Fruit fly (Drosophila melanogaster) whole organism, prepupa: Measurements from ENCODE around the gene Dyro.
A peak's percentile ranks its signal among the peaks of the same experiment; 100 is the strongest.

Source experiments
- Blimp-1 ChIP-seq: fragments of 200-800 bp; sonication (Bioruptor generic); optimal IDR thresholded peaks from 3 replicates; lab custom pipeline; 2017; ENCODE audit warnings: missing biosample characterization, missing genetic modification characterization, mild to moderate bottlenecking, moderate library complexity, missing genetic modification reagents
- CG10669 ChIP-seq: fragments of 200-800 bp; sonication (Bioruptor generic); optimal IDR thresholded peaks from 3 replicates; lab custom pipeline; 2018; ENCODE audit warnings: missing biosample characterization, mild to moderate bottlenecking, missing genetic modification characterization, moderate library complexity
- CG11762 ChIP-seq: fragments of 200-800 bp; sonication (Bioruptor generic); optimal IDR thresholded peaks from 3 replicates; lab custom pipeline; 2016; ENCODE audit warnings: missing biosample characterization, missing genetic modification characterization; ENCODE audit not compliant: insufficient read depth
- CG11902 ChIP-seq: fragments of 200-800 bp; sonication (Bioruptor generic); optimal IDR thresholded peaks from 3 replicates; lab custom pipeline; 2016; ENCODE audit warnings: missing biosample characterization, missing genetic modification characterization
- CG15336 ChIP-seq: fragments of 200-800 bp; sonication (Bioruptor generic); IDR thresholded peaks from 2 replicates; pipeline ENCODE4 v1.3.6; 2022; ENCODE audit warnings: missing biosample characterization, missing genetic modification characterization
- CG3032 ChIP-seq: fragments of 200-800 bp; optimal IDR thresholded peaks from 2 replicates; lab custom pipeline; 2019; ENCODE audit warnings: missing biosample characterization, mild to moderate bottlenecking, missing genetic modification characterization, moderate library complexity
- CG31627 ChIP-seq: fragments of 200-800 bp; sonication (Bioruptor generic); optimal IDR thresholded peaks from 3 replicates; lab custom pipeline; 2016; ENCODE audit warnings: missing biosample characterization, missing genetic modification characterization
- CG32006 ChIP-seq: fragments of 200-800 bp; sonication (Bioruptor generic); optimal IDR thresholded peaks from 3 replicates; lab custom pipeline; 2017; ENCODE audit warnings: missing biosample characterization, mild to moderate bottlenecking, missing genetic modification characterization
- CG3919 ChIP-seq: fragments of 200-800 bp; sonication (Bioruptor generic); optimal IDR thresholded peaks from 3 replicates; lab custom pipeline; 2016; ENCODE audit warnings: missing biosample characterization, missing genetic modification characterization
- CG4318 ChIP-seq: fragments of 200-800 bp; sonication (Bioruptor generic); optimal IDR thresholded peaks from 3 replicates; lab custom pipeline; 2017; ENCODE audit warnings: missing biosample characterization, mild to moderate bottlenecking, missing genetic modification characterization
- CG6163 ChIP-seq: fragments of 200-800 bp; sonication (Bioruptor generic); IDR thresholded peaks from 3 replicates; pipeline ENCODE4 v1.3.6; 2022; ENCODE audit warnings: missing biosample characterization, missing genetic modification characterization
- CG6276 ChIP-seq: fragments of 200-800 bp; sonication (Bioruptor generic); optimal IDR thresholded peaks from 2 replicates; lab custom pipeline; 2017; ENCODE audit warnings: missing biosample characterization, mild to moderate bottlenecking, missing genetic modification characterization
- CG6854 ChIP-seq: fragments of 200-800 bp; sonication (Bioruptor generic); optimal IDR thresholded peaks from 2 replicates; lab custom pipeline; 2017; ENCODE audit warnings: missing biosample characterization, mild to moderate bottlenecking, missing genetic modification characterization
- CG7368 ChIP-seq: fragments of 200-800 bp; sonication (Bioruptor generic); optimal IDR thresholded peaks from 3 replicates; lab custom pipeline; 2016; ENCODE audit warnings: missing biosample characterization, missing genetic modification characterization
- CG8119 ChIP-seq: fragments of 200-800 bp; sonication (Bioruptor generic); IDR thresholded peaks from 3 replicates; pipeline ENCODE4 v1.3.6; 2022; ENCODE audit warnings: missing biosample characterization, missing genetic modification characterization
- CG8632 ChIP-seq: fragments of 200-800 bp; sonication (Bioruptor generic); optimal IDR thresholded peaks from 3 replicates; lab custom pipeline; 2016; ENCODE audit warnings: missing biosample characterization, missing genetic modification characterization
- Eip75B ChIP-seq: fragments of 200-800 bp; sonication (Bioruptor generic); optimal IDR thresholded peaks from 3 replicates; lab custom pipeline; 2016; ENCODE audit warnings: missing biosample characterization, missing genetic modification characterization
- Eip78C ChIP-seq: fragments of 200-800 bp; sonication (Bioruptor generic); peaks from one replicate; lab custom pipeline; 2016; ENCODE audit warnings: missing biosample characterization, missing genetic modification characterization
- Eip93F ChIP-seq: fragments of 200-800 bp; sonication (Bioruptor generic); optimal IDR thresholded peaks from 2 replicates; lab custom pipeline; 2016; ENCODE audit warnings: missing biosample characterization, mild to moderate bottlenecking, missing genetic modification characterization
- Gug ChIP-seq: fragments of 200-800 bp; sonication (Bioruptor generic); IDR thresholded peaks from 2 replicates; pipeline ENCODE4 v1.3.6; 2022; ENCODE audit warnings: missing biosample characterization, missing genetic modification characterization
- Hr38 ChIP-seq: sonication (Bioruptor generic); optimal IDR thresholded peaks from 2 replicates; lab custom pipeline; 2016; ENCODE audit warnings: missing biosample characterization, missing genetic modification characterization
- Hr39 ChIP-seq: fragments of 200-800 bp; sonication (Bioruptor generic); optimal IDR thresholded peaks from 2 replicates; lab custom pipeline; 2016; ENCODE audit warnings: missing biosample characterization, missing genetic modification characterization
- Hr4 ChIP-seq: fragments of 200-800 bp; sonication (Bioruptor generic); optimal IDR thresholded peaks from 3 replicates; lab custom pipeline; 2016; ENCODE audit warnings: missing biosample characterization, missing genetic modification characterization
- Lpt ChIP-seq: fragments of 200-800 bp; sonication (Bioruptor generic); optimal IDR thresholded peaks from 3 replicates; lab custom pipeline; 2016; ENCODE audit warnings: missing biosample characterization, missing genetic modification characterization
- Met ChIP-seq: fragments of 200-800 bp; sonication (Bioruptor generic); optimal IDR thresholded peaks from 3 replicates; lab custom pipeline; 2016; ENCODE audit warnings: missing biosample characterization, missing genetic modification characterization
- OdsH ChIP-seq: fragments of 200-800 bp; sonication (Bioruptor generic); optimal IDR thresholded peaks from 3 replicates; lab custom pipeline; 2016; ENCODE audit warnings: missing biosample characterization, missing genetic modification characterization
- Sox102F ChIP-seq: fragments of 200-800 bp; sonication (Bioruptor generic); optimal IDR thresholded peaks from 2 replicates; lab custom pipeline; 2016; ENCODE audit warnings: missing biosample characterization, mild to moderate bottlenecking, missing genetic modification characterization
- Sox14 ChIP-seq: fragments of 200-800 bp; sonication (Bioruptor generic); optimal IDR thresholded peaks from 3 replicates; lab custom pipeline; 2016; ENCODE audit warnings: missing biosample characterization, missing genetic modification characterization
- Sox15 ChIP-seq: fragments of 200-800 bp; sonication (Bioruptor generic); optimal IDR thresholded peaks from 3 replicates; lab custom pipeline; 2016; ENCODE audit warnings: missing biosample characterization, missing genetic modification characterization
- achi ChIP-seq: fragments of 200-800 bp; sonication (Bioruptor generic); optimal IDR thresholded peaks from 3 replicates; lab custom pipeline; 2016; ENCODE audit warnings: missing biosample characterization, missing genetic modification characterization
- cyc ChIP-seq: fragments of 200-800 bp; sonication (Bioruptor generic); optimal IDR thresholded peaks from 3 replicates; lab custom pipeline; 2016; ENCODE audit warnings: missing biosample characterization, missing genetic modification characterization
- dac ChIP-seq: fragments of 200-800 bp; sonication (Bioruptor generic); optimal IDR thresholded peaks from 2 replicates; lab custom pipeline; 2017; ENCODE audit warnings: missing biosample characterization, mild to moderate bottlenecking, missing genetic modification characterization
- dsx ChIP-seq: fragments of 200-800 bp; optimal IDR thresholded peaks from 3 replicates; lab custom pipeline; 2019; ENCODE audit warnings: missing biosample characterization, mild to moderate bottlenecking, missing genetic modification characterization, moderate library complexity; ENCODE audit not compliant: poor library complexity, severe bottlenecking
- fd59A ChIP-seq: fragments of 200-800 bp; sonication (Bioruptor generic); optimal IDR thresholded peaks from 2 replicates; lab custom pipeline; 2017; ENCODE audit warnings: missing biosample characterization, mild to moderate bottlenecking, missing genetic modification characterization, missing genetic modification reagents
- fd85E ChIP-seq: fragments of 200-800 bp; sonication (Bioruptor generic); optimal IDR thresholded peaks from 3 replicates; lab custom pipeline; 2016; ENCODE audit warnings: missing biosample characterization, missing genetic modification characterization
- fkh ChIP-seq: fragments of 200-800 bp; sonication (Bioruptor generic); optimal IDR thresholded peaks from 3 replicates; lab custom pipeline; 2017; ENCODE audit warnings: missing biosample characterization, mild to moderate bottlenecking, missing genetic modification characterization, moderate library complexity
- lz ChIP-seq: fragments of 200-800 bp; sonication (Bioruptor generic); optimal IDR thresholded peaks from 3 replicates; lab custom pipeline; 2016; ENCODE audit warnings: missing biosample characterization, missing genetic modification characterization
- net ChIP-seq: fragments of 200-800 bp; sonication (Bioruptor generic); optimal IDR thresholded peaks from 3 replicates; lab custom pipeline; 2016; ENCODE audit warnings: missing biosample characterization, missing genetic modification characterization
- pdm3 ChIP-seq: fragments of 200-800 bp; sonication (Bioruptor generic); optimal IDR thresholded peaks from 3 replicates; lab custom pipeline; 2016; ENCODE audit warnings: missing biosample characterization, missing genetic modification characterization
- salr ChIP-seq, 2 experiments: fragments of 200-800 bp; sonication (Bioruptor generic); optimal IDR thresholded peaks; 3 replicates each; lab custom pipeline; 2016 to 2018; ENCODE audit warnings: missing biosample characterization in 2 of 2, missing genetic modification characterization in 2 of 2, mild to moderate bottlenecking in 1 of 2
- spab ChIP-seq: fragments of 200-800 bp; sonication (Bioruptor generic); optimal IDR thresholded peaks from 2 replicates; lab custom pipeline; 2017; ENCODE audit warnings: missing biosample characterization, mild to moderate bottlenecking, missing genetic modification characterization, missing genetic modification reagents
- ss ChIP-seq, 2 experiments: fragments of 200-800 bp; sonication (Bioruptor generic); optimal IDR thresholded peaks; 2 replicates in 1 of 2; 3 replicates in 1 of 2; lab custom pipeline; 2017 to 2018; ENCODE audit warnings: mild to moderate bottlenecking in 2 of 2, missing biosample characterization in 2 of 2, missing genetic modification characterization in 2 of 2, moderate library complexity in 1 of 2
- svp ChIP-seq: fragments of 200-800 bp; sonication (Bioruptor generic); peaks from one replicate; lab custom pipeline; 2016; ENCODE audit warnings: missing biosample characterization, missing genetic modification characterization
- topi ChIP-seq: fragments of 200-800 bp; sonication (Bioruptor generic); optimal IDR thresholded peaks from 3 replicates; lab custom pipeline; 2016; ENCODE audit warnings: missing biosample characterization, missing genetic modification characterization
- vri ChIP-seq: fragments of 200-800 bp; sonication (Bioruptor generic); optimal IDR thresholded peaks from 3 replicates; lab custom pipeline; 2016; ENCODE audit warnings: missing biosample characterization, mild to moderate bottlenecking, missing genetic modification characterization

Gene Dyro

DNA sequence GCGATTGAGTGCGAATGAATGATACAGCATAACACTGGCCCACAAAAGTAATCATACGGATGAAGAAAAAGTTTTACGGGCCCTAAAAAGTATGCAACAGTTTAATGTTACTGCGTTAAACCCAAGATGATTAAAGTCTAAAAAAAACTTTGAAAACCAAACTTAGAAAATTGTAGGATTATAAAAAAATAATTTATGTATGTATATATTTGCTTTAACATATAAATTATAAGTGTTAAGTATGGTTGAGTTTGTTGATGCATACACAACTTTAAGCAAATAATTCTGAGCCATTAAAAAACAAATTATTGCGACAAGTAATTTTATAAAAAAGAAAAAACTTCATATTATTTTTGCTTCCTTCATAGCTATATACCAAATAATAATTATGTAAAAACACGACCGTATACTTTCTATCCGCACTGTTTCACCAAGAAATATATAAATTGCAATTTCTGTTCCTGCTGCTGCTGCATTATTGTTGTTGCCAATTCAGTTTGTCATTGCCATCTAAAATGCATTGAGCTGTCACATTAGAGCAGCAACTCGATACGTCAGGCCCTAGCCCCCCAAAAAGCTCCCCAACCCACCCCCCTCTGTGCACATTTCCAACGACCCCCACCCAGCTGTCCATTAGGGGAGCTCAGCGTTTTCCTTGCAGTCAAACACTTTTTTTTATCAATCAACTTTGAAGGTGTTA is 2.8 kb upstream of the Dyro start (continued):
- TF ChIP-seq pdm3 (GFP tag; lab: Kevin White, UChicago), result peak; percentile 21
- TF ChIP-seq dac, result no peak
- TF ChIP-seq CG6163 (GFP tag; lab: Robert Waterston, UW), result no peak
- TF ChIP-seq CG31627 (GFP tag; lab: Kevin White, UChicago), result peak; percentile 8
- no peak for TF ChIP-seq Sox102F (GFP tag; lab: Kevin White, UChicago)
- TF ChIP-seq CG8119 (GFP tag; lab: Robert Waterston, UW), result no peak
- no peak for TF ChIP-seq Sox14 (GFP tag; lab: Kevin White, UChicago)
- TF ChIP-seq CG6276 (GFP tag; lab: Kevin White, UChicago), result no peak
- peak; percentile 78 for TF ChIP-seq topi (GFP tag; lab: Kevin White, UChicago)
- peak; percentile 39; the same call in 1 of the 2 replicates for TF ChIP-seq Gug (GFP tag; lab: Robert Waterston, UW)
- peak; percentile 4 for TF ChIP-seq Hr39 (GFP tag; lab: Kevin White, UChicago)
- TF ChIP-seq lz (GFP tag; lab: Kevin White, UChicago), result peak; percentile 47
- TF ChIP-seq CG3032 (tag; lab: Kevin White, UChicago), result peak; percentile 81
- TF ChIP-seq Sox15 (GFP tag; lab: Kevin White, UChicago), result no peak
- TF ChIP-seq ss (GFP tag; optimal IDR thresholded peaks at IDR 0.05; lab: Kevin White, UChicago), result peak in 1 of 2 experiments; percentile 68
- peak; percentile 82 for TF ChIP-seq CG10669 (GFP tag; lab: Kevin White, UChicago)
- TF ChIP-seq Hr4 (GFP tag; lab: Kevin White, UChicago), result peak; percentile 13
- TF ChIP-seq fd85E (GFP tag; lab: Kevin White, UChicago), result peak; percentile 49
- no peak for TF ChIP-seq CG15336
- no peak for TF ChIP-seq fkh (GFP tag; lab: Kevin White, UChicago)
- TF ChIP-seq Lpt (GFP tag; lab: Kevin White, UChicago), result peak; percentile 50
- TF ChIP-seq CG11902 (GFP tag; lab: Kevin White, UChicago), result peak; percentile 78
- TF ChIP-seq spab (GFP tag; lab: Kevin White, UChicago), result peak; percentile 83
- peak; percentile 27 for TF ChIP-seq OdsH (GFP tag; lab: Kevin White, UChicago)
- TF ChIP-seq vri, result no peak
- peak; percentile 44 for TF ChIP-seq CG8632
- TF ChIP-seq achi, result peak; percentile 44
- peak; percentile 81 for TF ChIP-seq Eip78C (GFP tag; lab: Kevin White, UChicago)
- peak; percentile 80 for TF ChIP-seq cyc (GFP tag; lab: Kevin White, UChicago)
- peak; percentile 66 for TF ChIP-seq Eip75B
- peak; percentile 81 for TF ChIP-seq Blimp-1 (GFP tag; lab: Kevin White, UChicago)
- TF ChIP-seq fd59A (GFP tag; lab: Kevin White, UChicago), result no peak
- TF ChIP-seq CG6854 (GFP tag; lab: Kevin White, UChicago), result no peak
- TF ChIP-seq, all 60 proteins: peak for 43

DNA sequence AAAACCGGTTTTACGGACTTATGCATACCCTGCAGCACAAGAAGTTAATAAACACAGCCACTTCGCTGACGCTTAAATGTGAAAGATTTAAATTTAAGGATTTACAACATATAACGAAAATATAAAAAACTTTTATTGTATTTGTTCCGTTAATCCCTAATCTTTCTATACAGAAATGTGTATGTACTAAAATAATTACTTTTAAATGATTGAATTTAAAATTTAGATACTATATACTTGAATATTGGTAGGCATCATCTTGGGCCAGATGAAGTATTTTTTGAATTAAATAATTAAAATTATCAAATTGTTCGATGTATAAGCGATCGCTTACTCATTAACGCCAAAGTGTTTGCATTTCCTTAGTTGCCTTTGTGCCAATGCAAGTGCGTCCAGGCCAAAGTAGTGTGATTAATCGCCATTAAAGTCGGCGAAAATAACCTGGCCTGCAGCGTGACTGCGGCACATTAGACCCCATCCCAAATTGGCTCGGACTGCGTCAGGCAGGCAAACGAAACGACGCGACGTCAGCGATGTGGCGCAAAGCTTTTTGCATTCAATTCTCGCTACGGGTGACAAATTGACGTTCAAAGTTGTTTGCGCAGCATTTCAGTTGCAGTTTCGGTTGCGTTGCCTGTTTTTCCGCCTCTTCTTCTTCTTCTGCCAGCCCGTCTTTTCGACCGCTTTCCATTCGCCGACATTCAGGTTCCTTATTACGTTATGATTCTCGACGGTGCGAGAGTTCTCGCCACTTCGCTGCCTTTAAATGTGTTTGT is 2.1 kb upstream of the Dyro start:
- TF ChIP-seq spab (GFP tag; lab: Kevin White, UChicago), result no peak
- peak; percentile 39 for TF ChIP-seq net (GFP tag; lab: Kevin White, UChicago)
- peak; percentile 87 for TF ChIP-seq svp
- TF ChIP-seq lz (GFP tag; lab: Kevin White, UChicago), result peak; percentile 73
- TF ChIP-seq CG11762 (GFP tag; lab: Kevin White, UChicago), result peak; percentile 30
- TF ChIP-seq ss (GFP tag; optimal IDR thresholded peaks at IDR 0.05; lab: Kevin White, UChicago), result no peak
- TF ChIP-seq Eip93F, result no peak
- no peak for TF ChIP-seq dsx (GFP tag; lab: Kevin White, UChicago)
- TF ChIP-seq Eip75B, result peak; percentile 33
- peak; percentile 64 for TF ChIP-seq pdm3 (GFP tag; lab: Kevin White, UChicago)
- TF ChIP-seq Met, result peak; percentile 80
- TF ChIP-seq CG15336, result peak; percentile 59
- peak; percentile 38 for TF ChIP-seq Sox15 (GFP tag; lab: Kevin White, UChicago)
- peak in 1 of 2 experiments; percentile 77 for TF ChIP-seq salr (GFP tag; optimal IDR thresholded peaks at IDR 0.05; lab: Kevin White, UChicago)
- TF ChIP-seq CG4318 (GFP tag; lab: Kevin White, UChicago), result peak; percentile 69
- no peak for TF ChIP-seq vri
- TF ChIP-seq CG8632, result peak; percentile 46
- TF ChIP-seq Lpt (GFP tag; lab: Kevin White, UChicago), result peak; percentile 12
- TF ChIP-seq CG3919 (GFP tag; lab: Kevin White, UChicago), result peak; percentile 57
- TF ChIP-seq CG7368 (GFP tag; lab: Kevin White, UChicago), result peak; percentile 44
- TF ChIP-seq Hr38 (GFP tag; lab: Kevin White, UChicago), result no peak
- peak; percentile 70 for TF ChIP-seq cyc (GFP tag; lab: Kevin White, UChicago)
- TF ChIP-seq topi (GFP tag; lab: Kevin White, UChicago), result peak; percentile 71
- peak; percentile 48 for TF ChIP-seq Sox14 (GFP tag; lab: Kevin White, UChicago)
- TF ChIP-seq CG11902 (GFP tag; lab: Kevin White, UChicago), result peak; percentile 31
- TF ChIP-seq Blimp-1 (GFP tag; lab: Kevin White, UChicago), result peak; percentile 23
- TF ChIP-seq CG32006 (GFP tag; lab: Kevin White, UChicago), result peak; percentile 88
